Worm (Caenorhabditis elegans) whole organism, early embryonic: ENCODE measurements around the gene ugt-4.

Experiments used
- B0310.2 ChIP-seq: sonication (generic microtip); optimal IDR thresholded peaks from 2 replicates; lab custom pipeline; 2016; ENCODE audit warnings: mild to moderate bottlenecking, missing genetic modification characterization, missing compliant biosample characterization
- aly-1 ChIP-seq: sonication (generic microtip); optimal IDR thresholded peaks from 2 replicates; lab custom pipeline; 2016; ENCODE audit warnings: missing genetic modification characterization, missing compliant biosample characterization
- ama-1 ChIP-seq: fragments of 150-350 bp; optimal IDR thresholded peaks from 2 replicates; lab custom pipeline; 2014
- ceh-13 ChIP-seq: fragments of 200-800 bp; sonication (Bioruptor generic); optimal IDR thresholded peaks from 2 replicates; lab custom pipeline; 2018; ENCODE audit warnings: mild to moderate bottlenecking, missing genetic modification characterization, missing compliant biosample characterization
- ets-7 ChIP-seq: sonication (generic microtip); optimal IDR thresholded peaks from 2 replicates; lab custom pipeline; 2016; ENCODE audit warnings: missing genotype, missing genetic modification characterization, missing compliant biosample characterization
- flt-1 ChIP-seq: fragments of 200-800 bp; sonication (Bioruptor generic); IDR thresholded peaks from 2 replicates; pipeline ENCODE4 v1.3.6; 2022; ENCODE audit warnings: missing genetic modification characterization, missing compliant biosample characterization
- tbx-11 ChIP-seq: fragments of 200-800 bp; sonication (Bioruptor generic); IDR thresholded peaks from 2 replicates; pipeline ENCODE4 v1.3.6; 2022; ENCODE audit warnings: missing genetic modification characterization, missing compliant biosample characterization

DNA sequence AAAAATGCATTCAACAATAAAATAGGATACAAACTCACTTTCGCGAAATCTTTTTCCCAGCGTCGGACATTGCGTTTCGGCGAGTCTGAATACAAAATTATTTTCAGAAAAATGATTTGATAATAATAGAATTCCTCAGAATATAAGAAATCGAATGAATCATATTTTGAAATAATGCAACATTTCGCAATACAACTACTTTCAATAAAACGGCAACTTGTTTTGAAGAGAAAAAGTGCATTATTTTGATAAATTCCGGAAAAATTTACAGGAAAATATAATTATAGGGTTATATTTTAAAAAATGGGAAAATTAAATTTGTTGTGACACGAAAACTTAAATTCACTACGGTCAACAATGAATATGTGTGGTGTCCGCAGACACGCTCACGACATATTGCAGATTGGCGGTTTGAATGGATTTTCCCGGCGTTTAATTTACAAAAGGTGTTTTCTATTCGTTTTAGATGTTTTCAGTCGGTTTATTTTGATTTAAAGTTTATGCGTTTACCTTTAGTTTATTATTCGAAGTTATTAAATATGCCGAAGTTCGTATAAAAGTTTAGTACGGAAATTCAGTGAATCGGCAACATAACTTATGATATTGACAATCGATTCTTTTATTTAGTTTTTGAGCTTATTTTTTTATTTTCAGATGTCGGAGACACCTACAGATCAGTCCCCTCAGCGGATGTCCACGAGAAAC is 31.7 kb downstream of the ugt-4 start, which contains the start of the genes abcf-1 and scc-3:
- TF ChIP-seq tbx-11 (GFP tag; lab: Robert Waterston, UW): no peak
- TF ChIP-seq ama-1 (lab: Kevin White, UChicago): no peak
- TF ChIP-seq flt-1: no peak
- TF ChIP-seq ceh-13 (GFP tag; lab: Kevin White, UChicago): no peak
- TF ChIP-seq ets-7 (tag; lab: Kevin White, UChicago): no peak
- no peak for TF ChIP-seq B0310.2 (tag; lab: Kevin White, UChicago)
- no peak for TF ChIP-seq aly-1 (tag; lab: Kevin White, UChicago)
